Worm (Caenorhabditis elegans) whole organism, young adult: Measurements from ENCODE around the gene T26E4.7.

Source experiments
- egrh-3 ChIP-seq: fragments of 200-800 bp; sonication (Bioruptor generic); IDR thresholded peaks from 2 replicates; pipeline ENCODE4 v1.3.6; 2022; ENCODE audit warnings: missing genetic modification reagents, missing genetic modification characterization, missing compliant biosample characterization
- pbrm-1 ChIP-seq: fragments of 200-800 bp; sonication (Bioruptor generic); IDR thresholded peaks from 2 replicates; pipeline ENCODE4 v1.3.6; 2022; ENCODE audit warnings: missing genetic modification reagents, missing genetic modification characterization, missing compliant biosample characterization
- ztf-25 ChIP-seq: fragments of 200-800 bp; sonication (Bioruptor generic); IDR thresholded peaks from 2 replicates; pipeline ENCODE4 v1.3.6; 2022; ENCODE audit warnings: missing genetic modification reagents, missing genetic modification characterization, missing compliant biosample characterization

ce11 chrV:15824866-15825265 lies 31.5 kb downstream of the T26E4.7 start, which contains the start of gene srbc-50:
- TF ChIP-seq egrh-3 (GFP tag; lab: Robert Waterston, UW) (no peak), ztf-25 (GFP tag; lab: Robert Waterston, UW) (no peak), pbrm-1 (GFP tag; lab: Robert Waterston, UW) (no peak)
